Worm (Caenorhabditis elegans): ENCODE results near the gene str-220.

The str-220 gene

DNA sequence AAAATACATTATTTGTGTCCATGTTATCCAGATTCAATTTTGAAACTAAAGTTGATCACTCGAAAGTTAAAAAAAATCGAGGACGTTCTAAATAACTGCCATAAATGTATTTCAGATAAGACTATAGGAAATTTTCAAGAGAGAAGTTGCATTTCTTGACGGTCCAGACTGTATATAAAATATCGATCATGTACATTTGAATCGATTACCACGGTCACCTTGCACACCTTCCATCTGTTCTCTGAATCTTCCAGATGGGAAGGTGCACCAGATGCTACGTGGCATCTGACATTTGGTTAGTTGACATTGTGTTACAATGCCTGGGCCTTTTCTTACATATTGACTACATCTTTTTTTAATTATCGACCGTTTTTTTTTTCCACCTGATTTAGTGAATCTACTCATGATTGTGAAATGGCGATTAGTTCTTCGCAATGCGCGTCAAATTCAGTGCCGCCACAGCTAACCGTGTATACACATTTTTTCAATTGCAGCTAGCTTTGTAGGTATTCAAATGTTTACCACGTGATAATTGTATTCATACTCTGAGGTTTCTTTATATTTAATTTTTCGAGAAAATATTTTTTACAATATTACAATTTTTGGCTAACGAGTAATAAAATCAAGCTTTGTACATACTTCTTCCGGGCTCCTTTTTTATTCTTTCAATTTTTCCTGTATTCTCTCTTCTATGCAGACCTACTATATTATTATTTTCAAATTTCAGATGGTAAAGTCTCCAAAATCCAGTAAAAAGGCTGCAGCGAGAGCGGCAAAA, 3.0 kb downstream of the str-220 start, which contains the start of gene skr-16:
Gene skr-16, plus strand, starts transcription at position 728 of the 778 bp plus-strand sequence.
- peak; percentile 4 for TF ChIP-seq lin-13 (tag; optimal IDR thresholded peaks at IDR 0.05)
- peak; percentile 55 for TF ChIP-seq cnd-1 (tag; optimal IDR thresholded peaks at IDR 0.05)
- peak; percentile 56 for TF ChIP-seq ceh-39 (tag; optimal IDR thresholded peaks at IDR 0.05)
- TF ChIP-seq lsy-2 (tag; optimal IDR thresholded peaks at IDR 0.05): peak; percentile 29
- no peak for TF ChIP-seq zip-8 (tag; optimal IDR thresholded peaks at IDR 0.05)

DNA sequence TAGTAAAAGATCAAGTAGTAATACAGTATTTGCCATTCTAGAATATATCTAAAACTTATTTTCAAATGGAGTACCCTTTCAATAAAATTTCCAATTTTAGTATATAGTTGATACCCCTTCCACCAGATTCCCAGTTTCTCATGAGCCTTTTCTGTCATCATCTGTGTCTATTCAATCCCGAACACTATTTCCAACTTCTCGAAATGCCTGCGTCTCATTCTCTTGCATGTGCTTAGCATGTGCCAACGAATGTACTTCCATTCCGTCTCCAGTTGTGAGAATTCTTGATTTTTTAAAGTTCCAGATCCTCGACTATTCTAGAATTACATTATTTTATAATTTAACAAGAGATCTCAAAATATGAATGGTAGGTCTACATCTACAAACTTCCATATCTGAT, 4.6 kb downstream of the str-220 start, which contains the start of gene C42D4.18:
Gene C42D4.18, plus strand, starts transcription at position 231 of the 400 bp plus-strand sequence.
- no peak for TF ChIP-seq hlh-1 (tag; optimal IDR thresholded peaks at IDR 0.05)
- TF ChIP-seq elt-1 (tag; optimal IDR thresholded peaks at IDR 0.05; ENCODE audit: borderline replicate concordance, insufficient read depth): no peak
- TF ChIP-seq ceh-39 (tag; optimal IDR thresholded peaks at IDR 0.05): no peak
- no peak for TF ChIP-seq nhr-12 (tag; optimal IDR thresholded peaks at IDR 0.05)
- TF ChIP-seq nhr-237 (tag; optimal IDR thresholded peaks at IDR 0.05): no peak
- TF ChIP-seq bed-3 (GFP tag; optimal IDR thresholded peaks at IDR 0.05): no peak
- no peak for TF ChIP-seq flh-1 (GFP tag; optimal IDR thresholded peaks at IDR 0.05)
- TF ChIP-seq ceh-83 (GFP tag; optimal IDR thresholded peaks at IDR 0.05): no peak
- TF ChIP-seq ham-2 (GFP tag; optimal IDR thresholded peaks at IDR 0.05): no peak
- TF ChIP-seq unc-39 (tag; optimal IDR thresholded peaks at IDR 0.05): no peak

- TF ChIP-seq lsy-2 (tag; optimal IDR thresholded peaks at IDR 0.05) (peak; percentile 33), sptf-1 (tag; optimal IDR thresholded peaks at IDR 0.05) (no peak), sem-2 (GFP tag; optimal IDR thresholded peaks at IDR 0.05) (no peak), elt-3 (tag; optimal IDR thresholded peaks at IDR 0.05) (peak; percentile 10)
Observed at ce11 chrIV:7165723-7166122, 5.4 kb downstream of the str-220 start, which contains the start of gene rpc-1. Gene rpc-1, minus strand, starts transcription at chrIV:7165748.

ce11 chrIV:7159586-7159985, 11.5 kb downstream of the str-220 start:
- TF ChIP-seq bed-3 (GFP tag; optimal IDR thresholded peaks at IDR 0.05) (no peak), flh-1 (GFP tag; optimal IDR thresholded peaks at IDR 0.05) (no peak), drap-1 (GFP tag; optimal IDR thresholded peaks at IDR 0.05) (no peak), tbx-8 (GFP tag; optimal IDR thresholded peaks at IDR 0.05) (no peak), ztf-11 (tag; optimal IDR thresholded peaks at IDR 0.05) (no peak), ces-1 (GFP tag; optimal IDR thresholded peaks at IDR 0.05) (no peak), sptf-1 (tag; optimal IDR thresholded peaks at IDR 0.05) (no peak), pha-4 (tag; optimal IDR thresholded peaks at IDR 0.05) (no peak), blmp-1 (tag; optimal IDR thresholded peaks at IDR 0.05) (no peak), zip-8 (tag; optimal IDR thresholded peaks at IDR 0.05) (no peak), unc-62 (GFP tag; optimal IDR thresholded peaks at IDR 0.05) (no peak), nhr-76 (tag; optimal IDR thresholded peaks at IDR 0.05) (no peak), hlh-1 (tag; optimal IDR thresholded peaks at IDR 0.05) (no peak), ham-2 (GFP tag; optimal IDR thresholded peaks at IDR 0.05) (no peak), mls-2 (tag; optimal IDR thresholded peaks at IDR 0.05) (no peak), ceh-83 (GFP tag; optimal IDR thresholded peaks at IDR 0.05) (no peak)

ce11 chrIV:7158161-7158560, 13.0 kb downstream of the str-220 start:
- TF ChIP-seq unc-62 (GFP tag; optimal IDR thresholded peaks at IDR 0.05) (no peak), cnd-1 (tag; optimal IDR thresholded peaks at IDR 0.05) (no peak), snpc-4 (tag; optimal IDR thresholded peaks at IDR 0.05) (no peak)

DNA sequence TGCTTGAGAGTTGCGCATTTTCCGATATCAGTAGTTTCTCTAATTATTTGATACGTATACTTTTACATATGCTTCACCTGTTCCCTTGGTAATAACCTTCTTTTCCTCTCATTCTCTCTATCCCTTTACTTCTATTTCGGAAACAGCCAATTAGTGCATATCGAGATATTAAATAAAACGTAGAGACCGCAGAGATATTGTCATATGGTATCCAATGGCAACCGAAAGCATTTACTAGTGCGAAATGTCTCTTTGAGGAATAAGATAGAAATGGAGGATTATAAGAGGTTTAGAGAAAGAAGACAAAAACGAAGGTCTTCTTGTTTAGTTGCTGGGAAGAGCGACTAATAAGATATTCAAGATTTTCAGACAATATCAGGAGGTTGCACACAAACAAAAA, 14.8 kb downstream of the str-220 start, which contains the start of gene maph-9:
Gene maph-9, plus strand, starts transcription at position 273 of the 400 bp plus-strand sequence.
- TF ChIP-seq bed-3 (GFP tag; optimal IDR thresholded peaks at IDR 0.05) (no peak), ztf-11 (tag; optimal IDR thresholded peaks at IDR 0.05) (peak; percentile 16), snpc-4 (tag; optimal IDR thresholded peaks at IDR 0.05) (no peak), nhr-237 (tag; optimal IDR thresholded peaks at IDR 0.05) (no peak), lsy-2 (tag; optimal IDR thresholded peaks at IDR 0.05) (peak; percentile 1), sptf-1 (tag; optimal IDR thresholded peaks at IDR 0.05) (peak; percentile 57), ceh-43 (GFP tag; optimal IDR thresholded peaks at IDR 0.05) (peak; percentile 19)
